Fruit fly (Drosophila melanogaster): ENCODE results near the gene ND-PDSW.

- TF ChIP-seq rgr (GFP tag; optimal IDR thresholded peaks at IDR 0.05) (no peak), br (GFP tag; optimal IDR thresholded peaks at IDR 0.05) (no peak), psq (GFP tag; optimal IDR thresholded peaks at IDR 0.05) (no peak), h (GFP tag; optimal IDR thresholded peaks at IDR 0.05) (no peak), N (GFP tag; optimal IDR thresholded peaks at IDR 0.05) (no peak), OdsH (GFP tag; optimal IDR thresholded peaks at IDR 0.05) (no peak), Myc (optimal IDR thresholded peaks at IDR 0.05) (no peak), dmrt93B (GFP tag; optimal IDR thresholded peaks at IDR 0.05) (no peak), sage (GFP tag; optimal IDR thresholded peaks at IDR 0.05) (no peak), Rel (GFP tag; optimal IDR thresholded peaks at IDR 0.05) (no peak), Rel (tag; optimal IDR thresholded peaks at IDR 0.05) (no peak), brk (GFP tag; optimal IDR thresholded peaks at IDR 0.05) (no peak), Dif (GFP tag; optimal IDR thresholded peaks at IDR 0.05; ENCODE audit: partially characterized antibody) (no peak), CG9705 (GFP tag; optimal IDR thresholded peaks at IDR 0.05) (no peak)
Measured at dm6 chr2L:3428419-3429097, 37.4 kb upstream of the ND-PDSW start.
